Worm (Caenorhabditis elegans) whole organism, L2 larva: Measurements from ENCODE around the gene F49C5.7.

Experiments
- C34F6.9 ChIP-seq: fragments of 150-350 bp; optimal IDR thresholded peaks from 2 replicates; lab custom pipeline; 2014; ENCODE audit warnings: missing biosample characterization, missing genetic modification characterization
- F13H6.1 ChIP-seq: sonication (generic microtip); optimal IDR thresholded peaks from 2 replicates; lab custom pipeline; 2016; ENCODE audit warnings: missing genetic modification characterization, missing compliant biosample characterization
- R02D3.7 ChIP-seq: fragments of 150-350 bp; optimal IDR thresholded peaks from 2 replicates; lab custom pipeline; 2014; ENCODE audit warnings: missing biosample characterization, missing genetic modification characterization
- Y55F3AM.14 ChIP-seq: fragments of 200-800 bp; sonication (Bioruptor generic); optimal IDR thresholded peaks from 2 replicates; lab custom pipeline; 2018; ENCODE audit warnings: mild to moderate bottlenecking, missing genetic modification characterization, missing compliant biosample characterization
- ZK546.5 ChIP-seq: sonication (generic microtip); optimal IDR thresholded peaks from 2 replicates; lab custom pipeline; 2017; ENCODE audit warnings: missing biosample characterization, missing genetic modification characterization
- ama-1 ChIP-seq: fragments of 150-350 bp; optimal IDR thresholded peaks from 2 replicates; lab custom pipeline; 2018; ENCODE audit warnings: inconsistent platforms
- blmp-1 ChIP-seq: sonication (generic microtip); optimal IDR thresholded peaks from 2 replicates; lab custom pipeline; 2017; ENCODE audit warnings: missing genetic modification characterization, mild to moderate bottlenecking, missing compliant biosample characterization, antibody characterized with exemption, moderate library complexity; ENCODE audit not compliant: insufficient read depth
- ceh-16 ChIP-seq: fragments of 150-350 bp; optimal IDR thresholded peaks from 2 replicates; lab custom pipeline; 2014; ENCODE audit warnings: missing biosample characterization, missing genetic modification characterization
- ceh-82 ChIP-seq: fragments of 150-350 bp; optimal IDR thresholded peaks from 2 replicates; lab custom pipeline; 2014; ENCODE audit warnings: missing biosample characterization, missing genetic modification characterization
- egl-27 ChIP-seq: sonication (generic microtip); optimal IDR thresholded peaks from 3 replicates; lab custom pipeline; 2017; ENCODE audit warnings: missing biosample characterization, missing genetic modification reagents, missing genetic modification characterization
- elt-1 ChIP-seq: fragments of 150-350 bp; optimal IDR thresholded peaks from 2 replicates; lab custom pipeline; 2014; ENCODE audit warnings: missing biosample characterization, missing genetic modification characterization
- elt-3 ChIP-seq: sonication (generic microtip); optimal IDR thresholded peaks from 2 replicates; lab custom pipeline; 2017; ENCODE audit warnings: missing biosample characterization, missing genetic modification characterization
- fos-1 ChIP-seq: fragments of 150-350 bp; optimal IDR thresholded peaks from 2 replicates; lab custom pipeline; 2014; ENCODE audit warnings: missing biosample characterization, missing genetic modification characterization
- lin-11 ChIP-seq: fragments of 150-350 bp; sonication (generic microtip); optimal IDR thresholded peaks from 2 replicates; lab custom pipeline; 2014; ENCODE audit warnings: missing biosample characterization, missing genetic modification characterization, inconsistent platforms, mixed read lengths
- lin-13 ChIP-seq: fragments of 150-350 bp; optimal IDR thresholded peaks from 2 replicates; lab custom pipeline; 2014; ENCODE audit warnings: missing biosample characterization, missing genetic modification reagents, missing genetic modification characterization
- lin-39 ChIP-seq: fragments of 150-350 bp; optimal IDR thresholded peaks from 2 replicates; lab custom pipeline; 2014; ENCODE audit warnings: missing biosample characterization, missing genetic modification reagents, missing genetic modification characterization
- lsy-2 ChIP-seq, 2 experiments: fragments of 150-350 bp in 1 of 2; sonication (generic microtip) in 1 of 2; optimal IDR thresholded peaks; 2 replicates each; lab custom pipeline; 2014 to 2017; ENCODE audit warnings: missing biosample characterization in 2 of 2, missing genetic modification characterization in 2 of 2
- mab-5 ChIP-seq: fragments of 150-350 bp; optimal IDR thresholded peaks from 2 replicates; lab custom pipeline; 2014; ENCODE audit warnings: missing biosample characterization, missing genetic modification characterization
- mbf-1 ChIP-seq: sonication (generic microtip); optimal IDR thresholded peaks from 2 replicates; lab custom pipeline; 2017; ENCODE audit warnings: missing biosample characterization, missing genetic modification characterization
- mdl-1 ChIP-seq, 2 experiments: fragments of 150-350 bp in 1 of 2; sonication (generic microtip) in 1 of 2; optimal IDR thresholded peaks; 2 replicates each; lab custom pipeline; 2017; ENCODE audit warnings: missing biosample characterization in 2 of 2, missing genetic modification characterization in 2 of 2
- nhr-10 ChIP-seq: sonication (generic microtip); optimal IDR thresholded peaks from 2 replicates; lab custom pipeline; 2017; ENCODE audit warnings: missing biosample characterization, missing genetic modification characterization
- nhr-11 ChIP-seq: fragments of 150-350 bp; optimal IDR thresholded peaks from 2 replicates; lab custom pipeline; 2014; ENCODE audit warnings: missing biosample characterization, missing genetic modification characterization
- nhr-12 ChIP-seq: fragments of 150-350 bp; optimal IDR thresholded peaks from 2 replicates; lab custom pipeline; 2014; ENCODE audit warnings: missing biosample characterization, missing genetic modification characterization
- nhr-129 ChIP-seq: fragments of 150-350 bp; optimal IDR thresholded peaks from 2 replicates; lab custom pipeline; 2014; ENCODE audit warnings: missing biosample characterization, missing genetic modification characterization
- nhr-21 ChIP-seq: fragments of 150-350 bp; optimal IDR thresholded peaks from 2 replicates; lab custom pipeline; 2014; ENCODE audit warnings: missing biosample characterization, missing genetic modification characterization
- nhr-23 ChIP-seq: fragments of 150-350 bp; optimal IDR thresholded peaks from 2 replicates; lab custom pipeline; 2014; ENCODE audit warnings: missing biosample characterization, missing genetic modification reagents, missing genetic modification characterization
- nhr-25 ChIP-seq: fragments of 150-350 bp; sonication (generic microtip); optimal IDR thresholded peaks from 3 replicates; lab custom pipeline; 2014; ENCODE audit warnings: missing biosample characterization, missing genetic modification characterization
- nhr-6 ChIP-seq: fragments of 150-350 bp; optimal IDR thresholded peaks from 2 replicates; lab custom pipeline; 2014; ENCODE audit warnings: missing biosample characterization, missing genetic modification characterization
- nhr-77 ChIP-seq: fragments of 150-350 bp; optimal IDR thresholded peaks from 2 replicates; lab custom pipeline; 2014; ENCODE audit warnings: missing biosample characterization, missing genetic modification characterization
- peb-1 ChIP-seq: fragments of 150-350 bp; optimal IDR thresholded peaks from 2 replicates; lab custom pipeline; 2014; ENCODE audit warnings: missing biosample characterization, missing genetic modification characterization
- sma-3 ChIP-seq: sonication (generic microtip); optimal IDR thresholded peaks from 2 replicates; lab custom pipeline; 2016; ENCODE audit warnings: missing genetic modification reagents, missing genetic modification characterization, missing compliant biosample characterization
- snpc-4 ChIP-seq: fragments of 150-350 bp; optimal IDR thresholded peaks from 2 replicates; lab custom pipeline; 2014; ENCODE audit warnings: missing biosample characterization, missing genetic modification characterization
- unc-39 ChIP-seq: fragments of 150-350 bp; optimal IDR thresholded peaks from 2 replicates; lab custom pipeline; 2014; ENCODE audit warnings: missing biosample characterization, missing genetic modification characterization
- unc-55 ChIP-seq: fragments of 150-350 bp; sonication (generic microtip); optimal IDR thresholded peaks from 3 replicates; lab custom pipeline; 2014; ENCODE audit warnings: missing biosample characterization, missing genetic modification reagents, missing genetic modification characterization
- unc-62 ChIP-seq: fragments of 150-350 bp; optimal IDR thresholded peaks from 2 replicates; lab custom pipeline; 2014; ENCODE audit warnings: missing biosample characterization, missing genetic modification reagents, missing genetic modification characterization
- zag-1 ChIP-seq: fragments of 150-350 bp; optimal IDR thresholded peaks from 2 replicates; lab custom pipeline; 2014; ENCODE audit warnings: missing biosample characterization, missing genetic modification characterization
- ztf-1 ChIP-seq: fragments of 200-800 bp; sonication (Bioruptor generic); conservative IDR thresholded peaks from 2 replicates; pipeline ENCODE4 v1.3.6; 2022; ENCODE audit warnings: missing genetic modification characterization, missing compliant biosample characterization
- ztf-4 ChIP-seq: fragments of 150-350 bp; optimal IDR thresholded peaks from 2 replicates; lab custom pipeline; 2014; ENCODE audit warnings: missing biosample characterization, missing genetic modification characterization

Gene F49C5.7

DNA sequence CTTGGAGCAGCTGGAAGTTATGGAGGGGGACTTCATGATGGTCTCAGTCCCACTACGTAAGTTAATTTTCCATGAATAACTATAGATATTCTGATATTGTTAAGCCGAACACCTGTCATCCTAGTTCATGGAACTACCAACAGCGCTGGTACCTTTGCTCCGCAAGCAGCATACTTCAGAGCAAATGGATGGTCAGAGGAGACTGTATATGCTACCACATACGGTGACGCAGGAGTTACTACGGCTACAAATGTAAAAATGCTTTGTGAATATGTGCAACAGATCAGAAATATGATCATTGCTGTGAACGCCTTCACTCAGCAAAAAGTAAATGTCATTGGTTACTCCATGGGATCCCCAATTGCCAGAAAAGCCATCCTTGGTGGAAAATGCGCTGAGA lies 40.2 kb downstream of the F49C5.7 start:
- TF ChIP-seq lsy-2 (tag; optimal IDR thresholded peaks at IDR 0.05; lab: Kevin White, UChicago) (no peak), nhr-23 (tag; lab: Kevin White, UChicago) (no peak), F13H6.1 (tag; lab: Kevin White, UChicago) (no peak), R02D3.7 (tag; lab: Kevin White, UChicago) (no peak), C34F6.9 (tag; lab: Kevin White, UChicago) (no peak), ztf-1 (GFP tag; lab: Robert Waterston, UW) (no peak), ceh-82 (tag; lab: Kevin White, UChicago) (no peak), blmp-1 (tag; lab: Kevin White, UChicago) (no peak), nhr-10 (tag; lab: Kevin White, UChicago) (no peak), mbf-1 (tag; lab: Kevin White, UChicago) (no peak), nhr-21 (tag; lab: Kevin White, UChicago) (no peak), nhr-11 (tag; lab: Kevin White, UChicago) (no peak), nhr-6 (no peak), nhr-77 (no peak), lin-13 (GFP tag; lab: Kevin White, UChicago) (no peak), peb-1 (tag; lab: Kevin White, UChicago) (no peak), egl-27 (no peak), fos-1 (tag; lab: Kevin White, UChicago) (no peak), ama-1 (lab: Kevin White, UChicago) (no peak), ceh-16 (no peak)

DNA sequence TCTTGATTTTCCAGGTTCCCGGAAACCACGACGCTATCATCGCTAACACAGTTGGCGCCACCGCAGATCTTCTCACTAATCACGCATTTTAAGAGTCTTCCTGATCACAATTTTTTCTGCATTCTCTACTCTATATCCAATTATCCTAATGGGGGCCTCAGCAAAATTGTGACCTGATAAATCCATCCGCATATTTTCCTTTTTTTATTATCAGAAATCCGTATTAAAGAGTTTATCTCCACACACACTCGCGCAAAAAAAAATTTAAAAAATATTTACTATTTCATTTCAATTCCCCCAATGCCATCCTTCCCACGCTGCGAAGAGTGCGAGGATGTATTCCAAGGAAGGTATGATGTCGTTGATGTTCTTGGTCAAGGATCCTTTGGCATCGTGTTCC lies 40.9 kb downstream of the F49C5.7 start, which contains the start of gene Y38E10A.8:
Gene Y38E10A.8, plus strand, starts transcription at position 301 of the 400 bp plus-strand sequence.
- TF ChIP-seq mdl-1 (tag; optimal IDR thresholded peaks at IDR 0.05; lab: Kevin White, UChicago) (no peak), lin-13 (GFP tag; lab: Kevin White, UChicago) (no peak), lin-39 (tag; lab: Kevin White, UChicago) (no peak), unc-62 (no peak), nhr-23 (tag; lab: Kevin White, UChicago) (no peak), nhr-25 (tag; lab: Kevin White, UChicago) (no peak), nhr-129 (no peak), ama-1 (lab: Kevin White, UChicago) (no peak), mab-5 (tag; lab: Kevin White, UChicago) (no peak), nhr-12 (no peak), snpc-4 (no peak), fos-1 (tag; lab: Kevin White, UChicago) (no peak), ztf-4 (tag; lab: Kevin White, UChicago) (no peak), nhr-77 (no peak), unc-39 (tag; lab: Kevin White, UChicago) (no peak)

DNA sequence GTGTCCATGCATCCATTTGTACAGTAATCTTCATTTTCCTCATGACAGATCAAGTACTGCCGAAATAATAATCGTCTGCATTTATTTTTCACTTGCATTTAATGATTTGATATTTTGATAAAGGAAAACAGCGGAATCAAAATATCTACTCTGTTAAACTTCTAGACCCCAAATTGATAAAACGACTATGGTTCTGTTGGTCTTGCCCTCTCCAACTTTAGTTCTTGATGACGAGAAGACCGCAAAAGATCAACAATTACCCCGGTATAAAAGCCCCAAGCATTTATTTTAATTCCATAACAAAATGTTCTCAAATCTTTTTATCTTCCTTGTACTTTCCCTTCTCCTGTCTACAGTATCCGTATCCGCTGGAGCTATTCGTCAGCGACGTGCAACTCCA lies 42.7 kb downstream of the F49C5.7 start, which contains the start of gene Y38E10A.9:
Gene Y38E10A.9, plus strand, starts transcription at position 301 of the 400 bp plus-strand sequence.
- TF ChIP-seq lin-11 (tag; lab: Kevin White, UChicago): no peak

DNA sequence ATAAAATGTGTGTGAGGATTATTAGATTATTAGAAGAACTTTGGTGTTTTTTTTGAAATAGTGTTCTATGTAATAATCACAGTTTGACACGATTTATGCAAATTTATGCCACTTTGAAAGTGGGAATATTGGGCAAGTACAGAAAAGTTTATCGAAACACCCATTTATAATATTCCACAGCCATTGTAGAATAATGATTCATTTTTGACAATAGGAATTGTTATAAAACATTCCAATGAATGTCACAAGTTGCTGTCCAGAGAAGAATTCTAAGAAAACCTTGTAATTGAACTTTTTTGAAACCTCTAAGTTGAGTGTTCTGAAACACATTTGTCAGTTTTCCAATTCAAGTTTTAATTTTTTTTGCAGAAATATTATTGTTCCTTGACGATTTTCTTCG lies 46.3 kb downstream of the F49C5.7 start, which contains the start of gene nspe-4:
Gene nspe-4, plus strand, starts transcription at position 301 of the 400 bp plus-strand sequence.
- TF ChIP-seq elt-3 (tag; lab: Kevin White, UChicago) (no peak), fos-1 (tag; lab: Kevin White, UChicago) (no peak), zag-1 (tag; lab: Kevin White, UChicago) (no peak), ztf-1 (GFP tag; lab: Robert Waterston, UW) (no peak), Y55F3AM.14 (GFP tag; lab: Kevin White, UChicago) (no peak), sma-3 (GFP tag; lab: Kevin White, UChicago) (no peak), nhr-10 (tag; lab: Kevin White, UChicago) (no peak), unc-55 (GFP tag; lab: Kevin White, UChicago) (no peak), unc-62 (no peak), ZK546.5 (no peak), blmp-1 (tag; lab: Kevin White, UChicago) (no peak), elt-1 (tag; lab: Kevin White, UChicago) (no peak), C34F6.9 (tag; lab: Kevin White, UChicago) (no peak), lin-13 (GFP tag; lab: Kevin White, UChicago) (no peak), lin-39 (tag; lab: Kevin White, UChicago) (no peak), ceh-16 (no peak)
